Worm (Caenorhabditis elegans): Measurements from ENCODE around the gene spp-11.

DNA sequence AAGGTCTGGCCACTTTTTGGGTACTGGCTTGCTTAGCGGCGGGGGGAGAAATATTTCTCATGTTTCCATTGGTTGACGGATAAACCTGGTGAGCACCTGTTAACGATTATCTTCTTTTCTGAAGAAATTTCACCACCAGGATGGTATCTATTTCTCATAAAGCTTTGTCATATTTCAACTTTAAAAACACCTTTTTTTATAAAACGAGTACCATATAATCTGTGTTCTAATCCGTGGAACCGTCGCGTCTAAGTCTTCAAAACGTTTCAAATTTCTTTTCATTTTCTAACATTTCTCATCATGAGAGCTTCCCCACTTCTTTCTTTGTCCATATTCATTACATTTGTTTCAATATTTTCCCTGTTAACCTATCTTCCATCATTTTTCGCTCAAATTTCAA, 18.8 kb upstream of the spp-11 start, which contains the start of gene col-75:
- no peak for TF ChIP-seq ztf-11 (tag; optimal IDR thresholded peaks at IDR 0.05)
- no peak for TF ChIP-seq blmp-1 (tag; optimal IDR thresholded peaks at IDR 0.05)
- no peak for TF ChIP-seq unc-62 (GFP tag; optimal IDR thresholded peaks at IDR 0.05)
- TF ChIP-seq nhr-76 (tag; optimal IDR thresholded peaks at IDR 0.05), result no peak
- TF ChIP-seq nhr-28 (tag; optimal IDR thresholded peaks at IDR 0.05), result no peak
- no peak for TF ChIP-seq pha-4 (tag; optimal IDR thresholded peaks at IDR 0.05)
- TF ChIP-seq mab-5 (tag; optimal IDR thresholded peaks at IDR 0.05), result no peak
- no peak for TF ChIP-seq drap-1 (GFP tag; optimal IDR thresholded peaks at IDR 0.05)
- TF ChIP-seq lsy-2 (tag; optimal IDR thresholded peaks at IDR 0.05), result no peak
- no peak for TF ChIP-seq mep-1 (tag; optimal IDR thresholded peaks at IDR 0.05)
- no peak for TF ChIP-seq elt-3 (tag; optimal IDR thresholded peaks at IDR 0.05)
- TF ChIP-seq tbx-8 (GFP tag; optimal IDR thresholded peaks at IDR 0.05), result no peak
- no peak for TF ChIP-seq snpc-4 (tag; optimal IDR thresholded peaks at IDR 0.05)
